Worm (Caenorhabditis elegans) whole organism, young adult: ENCODE results near the gene K01A2.6.

Experiments used
- C06A6.2 ChIP-seq: fragments of 200-800 bp; sonication (Bioruptor generic); conservative IDR thresholded peaks from 2 replicates; pipeline ENCODE4 v1.3.6; 2022; ENCODE audit warnings: missing genetic modification characterization, missing compliant biosample characterization
- D2030.7 ChIP-seq: fragments of 200-800 bp; sonication (Bioruptor generic); IDR thresholded peaks from 2 replicates; pipeline ENCODE4 v1.3.6; 2022; ENCODE audit warnings: missing genetic modification reagents, missing genetic modification characterization, missing compliant biosample characterization
- F10E7.11 ChIP-seq: sonication (generic microtip); optimal IDR thresholded peaks from 2 replicates; lab custom pipeline; 2017; ENCODE audit warnings: mild to moderate bottlenecking, missing genetic modification characterization, moderate library complexity, missing compliant biosample characterization
- F55B11.4 ChIP-seq: sonication (generic microtip); optimal IDR thresholded peaks from 2 replicates; lab custom pipeline; 2016; ENCODE audit warnings: missing compliant biosample characterization, missing genetic modification characterization, borderline replicate concordance; ENCODE audit not compliant: insufficient read depth
- F57C9.4 ChIP-seq: sonication (generic microtip); optimal IDR thresholded peaks from 2 replicates; lab custom pipeline; 2017; ENCODE audit warnings: mild to moderate bottlenecking, missing genetic modification characterization, missing compliant biosample characterization
- K11D2.4 ChIP-seq: fragments of 200-800 bp; sonication (Bioruptor generic); IDR thresholded peaks from 2 replicates; pipeline ENCODE4 v1.3.6; 2022; ENCODE audit warnings: missing genetic modification reagents, missing genetic modification characterization, missing compliant biosample characterization
- T26A5.8 ChIP-seq: sonication (generic microtip); optimal IDR thresholded peaks from 2 replicates; lab custom pipeline; 2016; ENCODE audit warnings: missing genetic modification characterization, missing compliant biosample characterization
- Y56A3A.18 ChIP-seq: fragments of 200-800 bp; sonication (Bioruptor generic); IDR thresholded peaks from 2 replicates; pipeline ENCODE4 v1.3.6; 2022; ENCODE audit warnings: missing genetic modification reagents, missing genetic modification characterization, missing compliant biosample characterization
- Y67H2A.10 ChIP-seq: fragments of 200-800 bp; sonication (Bioruptor generic); conservative IDR thresholded peaks from 2 replicates; pipeline ENCODE4 v1.3.6; 2022; ENCODE audit warnings: missing genetic modification reagents, missing genetic modification characterization, missing compliant biosample characterization
- ama-1 ChIP-seq, 3 experiments: fragments of 150-350 bp in 1 of 3; sonication (generic microtip) in 2 of 3; optimal IDR thresholded peaks; 2 replicates each; lab custom pipeline; 2014 to 2018; ENCODE audit warnings: missing biosample characterization in 2 of 3, missing genetic modification characterization in 2 of 3, missing genetic modification reagents in 2 of 3
- aptf-3 ChIP-seq: fragments of 200-800 bp; sonication (Bioruptor generic); IDR thresholded peaks from 2 replicates; pipeline ENCODE4 v1.3.6; 2022; ENCODE audit warnings: missing genetic modification characterization, missing compliant biosample characterization
- athp-1 ChIP-seq: sonication (generic microtip); optimal IDR thresholded peaks from 2 replicates; lab custom pipeline; 2017; ENCODE audit warnings: mild to moderate bottlenecking, missing genetic modification characterization, missing compliant biosample characterization
- attf-3 ChIP-seq: fragments of 200-800 bp; sonication (Bioruptor generic); conservative IDR thresholded peaks from 2 replicates; pipeline ENCODE4 v1.3.6; 2022; ENCODE audit warnings: missing genetic modification reagents, missing genetic modification characterization, missing compliant biosample characterization
- attf-5 ChIP-seq: fragments of 200-800 bp; sonication (Bioruptor generic); optimal IDR thresholded peaks from 2 replicates; lab custom pipeline; 2018; ENCODE audit warnings: mild to moderate bottlenecking, missing genetic modification characterization, missing compliant biosample characterization
- attf-6 ChIP-seq: fragments of 200-800 bp; sonication (Bioruptor generic); IDR thresholded peaks from 2 replicates; pipeline ENCODE4 v1.3.6; 2022; ENCODE audit warnings: missing genetic modification reagents, missing genetic modification characterization, missing compliant biosample characterization
- bed-1 ChIP-seq: fragments of 200-800 bp; sonication (Bioruptor generic); IDR thresholded peaks from 2 replicates; pipeline ENCODE4 v1.3.6; 2022; ENCODE audit warnings: missing genetic modification reagents, missing genetic modification characterization, missing compliant biosample characterization
- cebp-1 ChIP-seq, 2 experiments: fragments of 200-800 bp in 1 of 2; sonication (Bioruptor generic) in 1 of 2; sonication (generic microtip) in 1 of 2; IDR thresholded peaks in 1 of 2; optimal IDR thresholded peaks in 1 of 2; 2 replicates each; pipeline versions ENCODE4 v1.3.6 to Lab custom; 2017 to 2022; ENCODE audit warnings: missing compliant biosample characterization in 2 of 2, missing genetic modification characterization in 2 of 2, mild to moderate bottlenecking in 1 of 2, missing genetic modification reagents in 1 of 2, moderate library complexity in 1 of 2
- ceh-27 ChIP-seq: fragments of 200-800 bp; sonication (Bioruptor generic); optimal IDR thresholded peaks from 2 replicates; lab custom pipeline; 2018; ENCODE audit warnings: mild to moderate bottlenecking, missing genetic modification characterization, moderate library complexity, missing compliant biosample characterization
- ceh-40 ChIP-seq: fragments of 200-800 bp; sonication (Bioruptor generic); IDR thresholded peaks from 2 replicates; pipeline ENCODE4 v1.3.6; 2022; ENCODE audit warnings: missing genetic modification characterization, missing compliant biosample characterization
- ceh-79 ChIP-seq: sonication (generic microtip); optimal IDR thresholded peaks from 2 replicates; lab custom pipeline; 2017; ENCODE audit warnings: mild to moderate bottlenecking, missing genetic modification characterization, missing compliant biosample characterization
- dox-1 ChIP-seq: fragments of 200-800 bp; sonication (Bioruptor generic); IDR thresholded peaks from 2 replicates; pipeline ENCODE4 v1.3.6; 2022; ENCODE audit warnings: missing genetic modification reagents, missing genetic modification characterization, missing compliant biosample characterization
- dpff-1 ChIP-seq: sonication (generic microtip); optimal IDR thresholded peaks from 2 replicates; lab custom pipeline; 2017; ENCODE audit warnings: mild to moderate bottlenecking, missing genetic modification characterization, missing compliant biosample characterization
- dpl-1 ChIP-seq: fragments of 150-350 bp; optimal IDR thresholded peaks from 2 replicates; lab custom pipeline; 2014; ENCODE audit warnings: missing biosample characterization, missing genetic modification reagents, missing genetic modification characterization
- egrh-3 ChIP-seq: fragments of 200-800 bp; sonication (Bioruptor generic); IDR thresholded peaks from 2 replicates; pipeline ENCODE4 v1.3.6; 2022; ENCODE audit warnings: missing genetic modification reagents, missing genetic modification characterization, missing compliant biosample characterization
- hlh-26 ChIP-seq: fragments of 200-800 bp; sonication (Bioruptor generic); conservative IDR thresholded peaks from 2 replicates; pipeline ENCODE4 v1.3.6; 2022; ENCODE audit warnings: missing genetic modification reagents, missing genetic modification characterization, missing compliant biosample characterization
- hmg-1.2 ChIP-seq: fragments of 200-800 bp; sonication (Bioruptor generic); IDR thresholded peaks from 2 replicates; pipeline ENCODE4 v1.3.6; 2022; ENCODE audit warnings: missing genetic modification reagents, missing genetic modification characterization, missing compliant biosample characterization
- hrde-1 ChIP-seq: sonication (generic microtip); optimal IDR thresholded peaks from 2 replicates; lab custom pipeline; 2016; ENCODE audit warnings: missing genetic modification characterization, mild to moderate bottlenecking, missing compliant biosample characterization, moderate library complexity, missing genotype, missing genetic modification reagents, borderline replicate concordance
- lir-1 ChIP-seq: fragments of 200-800 bp; sonication (Bioruptor generic); conservative IDR thresholded peaks from 2 replicates; pipeline ENCODE4 v1.3.6; 2022; ENCODE audit warnings: missing genetic modification reagents, missing genetic modification characterization, missing compliant biosample characterization
- nfya-2 ChIP-seq: fragments of 200-800 bp; sonication (Bioruptor generic); IDR thresholded peaks from 2 replicates; pipeline ENCODE4 v1.3.6; 2022; ENCODE audit warnings: missing genetic modification reagents, missing genetic modification characterization, missing compliant biosample characterization
- nhr-120 ChIP-seq: fragments of 200-800 bp; sonication (Bioruptor generic); IDR thresholded peaks from 2 replicates; pipeline ENCODE4 v1.3.6; 2022; ENCODE audit warnings: missing genetic modification characterization, missing compliant biosample characterization
- nhr-179 ChIP-seq: sonication (generic microtip); optimal IDR thresholded peaks from 2 replicates; lab custom pipeline; 2016; ENCODE audit warnings: mild to moderate bottlenecking, missing genetic modification characterization, missing compliant biosample characterization
- nhr-27 ChIP-seq: fragments of 200-800 bp; sonication (Bioruptor generic); optimal IDR thresholded peaks from 2 replicates; lab custom pipeline; 2018; ENCODE audit warnings: mild to moderate bottlenecking, missing genetic modification characterization, moderate library complexity, missing compliant biosample characterization
- repo-1 ChIP-seq: sonication (generic microtip); optimal IDR thresholded peaks from 2 replicates; lab custom pipeline; 2017; ENCODE audit warnings: mild to moderate bottlenecking, missing genetic modification characterization, missing compliant biosample characterization
- sea-2 ChIP-seq: fragments of 200-800 bp; sonication (Bioruptor generic); IDR thresholded peaks from 2 replicates; pipeline ENCODE4 v1.3.6; 2022; ENCODE audit warnings: missing genetic modification characterization, missing compliant biosample characterization
- snpc-1.1 ChIP-seq: sonication (generic microtip); optimal IDR thresholded peaks from 2 replicates; lab custom pipeline; 2017; ENCODE audit warnings: missing genetic modification characterization, mild to moderate bottlenecking, missing compliant biosample characterization, antibody characterized with exemption, moderate library complexity, missing genotype, missing genetic modification reagents; ENCODE audit not compliant: insufficient read depth
- unc-62 ChIP-seq: fragments of 150-350 bp; optimal IDR thresholded peaks from 2 replicates; lab custom pipeline; 2014; ENCODE audit warnings: missing biosample characterization, missing genetic modification reagents, missing genetic modification characterization
- zfh-2 ChIP-seq: fragments of 200-800 bp; sonication (Bioruptor generic); conservative IDR thresholded peaks from 2 replicates; pipeline ENCODE4 v1.3.6; 2022; ENCODE audit warnings: missing genetic modification reagents, missing genetic modification characterization, missing compliant biosample characterization
- ztf-3 ChIP-seq: fragments of 200-800 bp; sonication (Bioruptor generic); optimal IDR thresholded peaks from 2 replicates; lab custom pipeline; 2018; ENCODE audit warnings: mild to moderate bottlenecking, missing genetic modification characterization, missing compliant biosample characterization

The K01A2.6 gene

DNA sequence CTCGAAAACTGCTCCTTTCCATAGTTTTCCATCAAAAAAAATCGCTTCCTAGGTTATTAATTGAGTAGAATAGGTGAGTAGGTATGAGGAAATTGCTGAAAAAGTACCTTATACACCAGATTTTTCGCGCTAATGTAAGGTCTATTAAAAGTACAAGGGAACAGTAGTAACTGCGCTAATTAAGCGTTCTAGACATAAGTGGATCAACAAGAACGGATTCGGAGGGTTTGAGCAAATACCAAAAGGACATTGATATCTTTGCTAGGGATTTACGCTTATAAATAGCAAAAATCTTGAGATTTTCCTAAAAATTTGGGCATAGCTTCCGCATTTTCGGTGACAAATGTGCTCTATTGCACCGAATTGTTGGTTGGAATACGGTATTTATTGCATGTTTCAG is 25.9 kb upstream of the K01A2.6 start, which contains the start of gene B0432.7:
B0432.7 (minus strand) TSS at position 101 of the 400 bp plus-strand sequence.
- TF ChIP-seq ceh-27 (GFP tag; lab: Kevin White, UChicago), result no peak
- no peak for TF ChIP-seq Y56A3A.18
- TF ChIP-seq unc-62 (GFP tag; lab: Kevin White, UChicago), result no peak
- TF ChIP-seq Y67H2A.10, result no peak
- no peak for TF ChIP-seq zfh-2 (GFP tag; lab: Robert Waterston, UW)
- TF ChIP-seq attf-3 (GFP tag; lab: Robert Waterston, UW), result no peak
- TF ChIP-seq dox-1 (GFP tag; lab: Robert Waterston, UW), result no peak
- no peak for TF ChIP-seq cebp-1 (GFP tag; IDR thresholded peaks at IDR 0.05; lab: Robert Waterston, UW)
- no peak for TF ChIP-seq cebp-1 (tag; optimal IDR thresholded peaks at IDR 0.05; lab: Kevin White, UChicago)
- TF ChIP-seq attf-5 (GFP tag; lab: Kevin White, UChicago), result no peak
- no peak for TF ChIP-seq D2030.7 (GFP tag; lab: Robert Waterston, UW)
- no peak for TF ChIP-seq nhr-27
- TF ChIP-seq F55B11.4 (tag; lab: Kevin White, UChicago), result no peak
- no peak for TF ChIP-seq bed-1
- no peak for TF ChIP-seq F10E7.11 (tag; lab: Kevin White, UChicago)
- no peak for TF ChIP-seq repo-1
- no peak for TF ChIP-seq ztf-3 (GFP tag; lab: Kevin White, UChicago)
- TF ChIP-seq egrh-3 (GFP tag; lab: Robert Waterston, UW), result no peak

DNA sequence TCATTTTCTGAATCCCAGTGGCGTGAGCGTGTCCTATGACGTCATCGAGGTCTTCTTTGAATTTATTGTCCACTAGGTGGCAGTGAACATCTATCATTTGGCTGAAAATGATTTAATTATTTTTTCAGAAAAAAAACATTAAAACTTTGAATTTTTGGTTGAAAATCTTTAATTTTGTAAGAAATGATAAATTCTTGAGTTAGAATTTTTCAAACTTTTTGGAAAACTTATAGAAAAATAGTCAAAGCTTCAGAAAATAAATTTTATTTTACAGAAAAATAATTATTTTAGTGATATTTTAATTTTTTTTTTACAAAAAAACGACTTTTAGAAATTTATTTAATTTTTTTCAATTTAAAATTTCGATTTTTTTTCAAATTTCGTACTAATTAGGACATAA is 21.1 kb upstream of the K01A2.6 start, which contains the start of gene B0432.8:
B0432.8 (minus strand) TSS at position 101 of the 400 bp plus-strand sequence.
- TF ChIP-seq K11D2.4 (GFP tag; lab: Robert Waterston, UW) (no peak), T26A5.8 (tag; lab: Kevin White, UChicago) (no peak), nhr-120 (GFP tag; lab: Robert Waterston, UW) (no peak), lir-1 (GFP tag; lab: Robert Waterston, UW) (no peak), hrde-1 (tag; lab: Kevin White, UChicago) (no peak), nhr-179 (tag; lab: Kevin White, UChicago) (no peak), F57C9.4 (no peak), F55B11.4 (tag; lab: Kevin White, UChicago) (no peak), ceh-79 (no peak), sea-2 (GFP tag; lab: Robert Waterston, UW) (no peak)

DNA sequence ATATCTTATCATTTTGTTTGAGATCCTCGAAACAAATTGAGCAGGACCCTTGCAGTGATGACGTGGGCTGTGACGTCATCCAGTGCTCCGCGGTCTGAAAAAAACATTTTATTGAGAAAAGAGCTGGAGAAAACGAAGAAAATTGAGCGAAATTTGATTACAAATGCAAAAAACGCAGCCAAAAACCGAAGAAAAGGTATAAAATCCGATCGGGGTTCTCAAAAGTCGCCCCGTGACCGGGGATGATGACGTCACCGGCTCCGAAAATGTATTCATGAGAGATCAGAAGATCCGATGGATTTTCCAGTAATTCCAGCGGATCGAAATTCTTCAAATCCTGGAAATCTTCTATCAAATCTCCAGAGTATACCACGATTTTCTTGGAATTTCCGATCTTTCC is 17.3 kb upstream of the K01A2.6 start, which contains the start of gene trul-1:
trul-1 (minus strand) TSS at position 101 of the 400 bp plus-strand sequence.
- no peak for TF ChIP-seq snpc-1.1 (tag; lab: Kevin White, UChicago)
- no peak for TF ChIP-seq dpl-1 (GFP tag; lab: Kevin White, UChicago)
- no peak for TF ChIP-seq ceh-40 (GFP tag; lab: Robert Waterston, UW)
- no peak for TF ChIP-seq aptf-3 (GFP tag; lab: Robert Waterston, UW)
- TF ChIP-seq attf-6 (GFP tag; lab: Robert Waterston, UW), result no peak
- no peak for TF ChIP-seq athp-1
- no peak for TF ChIP-seq ama-1 (optimal IDR thresholded peaks at IDR 0.05; lab: Kevin White, UChicago)
- TF ChIP-seq ama-1 (GFP tag; optimal IDR thresholded peaks at IDR 0.05; lab: Kevin White, UChicago), result no peak
- TF ChIP-seq C06A6.2 (GFP tag; lab: Robert Waterston, UW), result no peak
- TF ChIP-seq dpff-1, result no peak
- TF ChIP-seq hlh-26 (GFP tag; lab: Robert Waterston, UW), result no peak
- TF ChIP-seq hmg-1.2, result no peak
- no peak; the same call in 1 of the 2 replicates for TF ChIP-seq zfh-2 (GFP tag; lab: Robert Waterston, UW)
- TF ChIP-seq attf-3 (GFP tag; lab: Robert Waterston, UW), result no peak
- no peak for TF ChIP-seq nfya-2 (GFP tag; lab: Robert Waterston, UW)
